Worm (Caenorhabditis elegans) whole organism, mixed stage, embryonic: Measurements from ENCODE around the gene C14H10.3.

Source experiments
- M03D4.4 ChIP-seq: sonication (generic microtip); optimal IDR thresholded peaks from 2 replicates; lab custom pipeline; 2017; ENCODE audit warnings: mild to moderate bottlenecking, missing genetic modification characterization, missing compliant biosample characterization
- mls-2 ChIP-seq: sonication (generic microtip); optimal IDR thresholded peaks from 2 replicates; lab custom pipeline; 2016; ENCODE audit warnings: mild to moderate bottlenecking, missing genetic modification characterization, moderate library complexity, missing compliant biosample characterization
- nhr-12 ChIP-seq: fragments of 150-350 bp; optimal IDR thresholded peaks from 2 replicates; lab custom pipeline; 2014; ENCODE audit warnings: missing biosample characterization, missing genetic modification characterization
- nhr-237 ChIP-seq: fragments of 150-350 bp; optimal IDR thresholded peaks from 2 replicates; lab custom pipeline; 2014; ENCODE audit warnings: missing biosample characterization, missing genetic modification characterization
- nhr-76 ChIP-seq: sonication (generic microtip); optimal IDR thresholded peaks from 2 replicates; lab custom pipeline; 2017; ENCODE audit warnings: missing biosample characterization, missing genetic modification characterization
- unc-39 ChIP-seq: fragments of 150-350 bp; optimal IDR thresholded peaks from 2 replicates; lab custom pipeline; 2014; ENCODE audit warnings: missing biosample characterization, missing genetic modification characterization

DNA sequence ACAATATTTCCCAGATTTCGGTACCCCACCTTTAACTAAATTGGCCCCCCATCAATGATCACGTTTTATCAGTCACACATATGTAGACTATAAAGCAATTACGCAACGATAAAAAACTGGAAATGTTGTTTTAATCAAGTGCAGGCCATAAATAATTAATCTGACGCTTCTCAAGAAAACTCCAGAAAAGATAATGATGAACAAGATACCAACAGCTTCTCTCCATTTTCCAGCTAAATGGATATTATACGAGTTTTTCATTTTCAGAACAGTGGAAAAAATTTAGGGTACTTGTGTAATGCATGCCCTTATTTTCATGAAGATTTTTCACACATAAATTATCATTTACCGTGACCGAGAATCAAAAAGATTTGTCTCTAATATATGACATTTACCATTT, 11.6 kb downstream of the C14H10.3 start:
- TF ChIP-seq nhr-12 (no peak), nhr-237 (tag; lab: Kevin White, UChicago) (no peak), mls-2 (no peak), M03D4.4 (tag; lab: Kevin White, UChicago) (no peak), nhr-76 (tag; lab: Kevin White, UChicago) (no peak), unc-39 (tag; lab: Kevin White, UChicago) (no peak)
